Worm (Caenorhabditis elegans): ENCODE measurements around the gene gpa-18.

DNA sequence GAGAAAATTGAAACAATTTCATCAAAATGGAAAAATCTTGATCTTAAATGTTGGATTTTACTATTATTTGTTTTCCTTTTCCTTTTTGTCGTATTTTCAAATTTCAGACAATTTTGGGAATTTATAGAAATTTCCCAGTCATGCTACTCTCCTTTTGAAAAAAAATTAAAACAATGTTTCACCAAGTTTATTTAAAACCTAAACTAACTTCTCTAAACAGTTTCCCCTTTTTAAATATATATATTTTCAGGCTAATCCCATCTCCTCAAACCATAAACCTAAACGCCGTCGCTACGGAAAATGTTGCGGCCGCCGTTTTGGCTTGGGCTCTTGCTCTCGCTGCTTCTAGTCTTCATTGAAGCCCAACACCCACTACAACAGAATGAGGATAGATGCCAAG is 22.4 kb downstream of the gpa-18 start, which contains the start of gene lam-1:
- no peak for TF ChIP-seq ztf-23 (GFP tag; IDR thresholded peaks at IDR 0.05)
- no peak for TF ChIP-seq cog-1 (tag; optimal IDR thresholded peaks at IDR 0.05)
- TF ChIP-seq klf-2 (GFP tag; conservative IDR thresholded peaks at IDR 0.05) = no peak
- TF ChIP-seq flt-1 (GFP tag; IDR thresholded peaks at IDR 0.05) = 0 out of 2 replicates have a peak, but pooled peaks have one; percentile 40
- TF ChIP-seq ztf-29 (GFP tag; IDR thresholded peaks at IDR 0.05) = no peak
- TF ChIP-seq ref-1 (GFP tag; conservative IDR thresholded peaks at IDR 0.05) = no peak
- no peak for TF ChIP-seq med-1 (GFP tag; optimal IDR thresholded peaks at IDR 0.05; ENCODE audit: insufficient read depth)
- no peak for TF ChIP-seq tab-1 (GFP tag; IDR thresholded peaks at IDR 0.05)
- no peak for TF ChIP-seq T22C8.4 (GFP tag; IDR thresholded peaks at IDR 0.05)
